Fruit fly (Drosophila melanogaster) whole organism, adult: ENCODE measurements around the gene CG44002.

Experiments
- CG14711 ChIP-seq: fragments of 200-800 bp; sonication (Bioruptor generic); optimal IDR thresholded peaks from 2 replicates; lab custom pipeline; 2018; ENCODE audit warnings: missing biosample characterization, mild to moderate bottlenecking, missing genetic modification characterization, moderate library complexity
- CG1620 ChIP-seq: fragments of 200-800 bp; sonication (Bioruptor generic); optimal IDR thresholded peaks from 2 replicates; lab custom pipeline; 2016; ENCODE audit warnings: missing biosample characterization, missing genetic modification characterization
- Hr96 ChIP-seq: fragments of 200-800 bp; sonication (Bioruptor generic); optimal IDR thresholded peaks from 2 replicates; lab custom pipeline; 2016; ENCODE audit warnings: missing biosample characterization, missing genetic modification characterization
- Mnt ChIP-seq: fragments of 200-800 bp; sonication (Bioruptor generic); optimal IDR thresholded peaks from 2 replicates; lab custom pipeline; 2016; ENCODE audit warnings: missing biosample characterization, mild to moderate bottlenecking, missing genetic modification characterization
- cic ChIP-seq: fragments of 200-800 bp; sonication (Bioruptor generic); optimal IDR thresholded peaks from 2 replicates; lab custom pipeline; 2017; ENCODE audit warnings: missing biosample characterization, mild to moderate bottlenecking, missing genetic modification characterization, moderate library complexity
- kay ChIP-seq: fragments of 200-800 bp; sonication (Bioruptor generic); peaks from one replicate; lab custom pipeline; 2016; ENCODE audit warnings: missing biosample characterization, missing genetic modification characterization, borderline replicate concordance
- tj ChIP-seq: fragments of 200-800 bp; sonication (Bioruptor generic); optimal IDR thresholded peaks from 3 replicates; lab custom pipeline; 2017; ENCODE audit warnings: missing biosample characterization, mild to moderate bottlenecking, missing genetic modification characterization, moderate library complexity

- TF ChIP-seq Mnt (GFP tag; lab: Kevin White, UChicago) (no peak), tj (GFP tag; lab: Kevin White, UChicago) (no peak), Hr96 (GFP tag; lab: Kevin White, UChicago) (no peak), CG1620 (no peak), kay (GFP tag; lab: Kevin White, UChicago) (no peak), cic (GFP tag; lab: Kevin White, UChicago) (no peak), CG14711 (no peak)
Observed at dm6 chr2L:3200396-3200795, 29.5 kb upstream of the CG44002 start, which contains the start of gene CG34393.
